Fruit fly (Drosophila melanogaster) whole organism, pupa: ENCODE results near the gene GstD8.

ENCODE experiments used
- CG10348 ChIP-seq: fragments of 200-800 bp; sonication (Bioruptor generic); IDR thresholded peaks from 2 replicates; pipeline ENCODE4 v1.3.6; 2022; ENCODE audit warnings: missing biosample characterization, missing genetic modification characterization
- CG12605 ChIP-seq: fragments of 200-800 bp; sonication (Bioruptor generic); IDR thresholded peaks from 2 replicates; pipeline ENCODE4 v1.3.6; 2022; ENCODE audit warnings: missing biosample characterization, missing genetic modification characterization
- CG15710 ChIP-seq: fragments of 200-800 bp; sonication (Bioruptor generic); optimal IDR thresholded peaks from 2 replicates; lab custom pipeline; 2018; ENCODE audit warnings: missing biosample characterization, mild to moderate bottlenecking, missing genetic modification characterization, moderate library complexity
- CG34367 ChIP-seq: fragments of 200-800 bp; sonication (Bioruptor generic); optimal IDR thresholded peaks from 2 replicates; lab custom pipeline; 2018; ENCODE audit warnings: missing biosample characterization, mild to moderate bottlenecking, missing genetic modification characterization
- CG4496 ChIP-seq: fragments of 200-800 bp; sonication (Bioruptor generic); IDR thresholded peaks from 3 replicates; pipeline ENCODE4 v1.3.6; 2022; ENCODE audit warnings: missing biosample characterization, missing genetic modification characterization
- CG9948 ChIP-seq: fragments of 200-800 bp; sonication (Bioruptor generic); optimal IDR thresholded peaks from 2 replicates; lab custom pipeline; 2018; ENCODE audit warnings: missing biosample characterization, mild to moderate bottlenecking, missing genetic modification characterization, moderate library complexity
- Pif1A ChIP-seq: fragments of 200-800 bp; sonication (Bioruptor generic); optimal IDR thresholded peaks from 3 replicates; lab custom pipeline; 2016; ENCODE audit warnings: missing biosample characterization, missing genetic modification characterization
- Pif1B ChIP-seq: fragments of 200-800 bp; sonication (Bioruptor generic); optimal IDR thresholded peaks from 3 replicates; lab custom pipeline; 2016; ENCODE audit warnings: missing biosample characterization, missing genetic modification characterization
- Snoo ChIP-seq: fragments of 200-800 bp; sonication (Bioruptor generic); optimal IDR thresholded peaks from 3 replicates; lab custom pipeline; 2017; ENCODE audit warnings: missing biosample characterization, mild to moderate bottlenecking, missing genetic modification characterization, inconsistent platforms
- fd96Ca ChIP-seq: fragments of 200-800 bp; sonication (Bioruptor generic); IDR thresholded peaks from 3 replicates; pipeline ENCODE4 v1.3.6; 2022; ENCODE audit warnings: missing biosample characterization, missing genetic modification characterization
- gl ChIP-seq: fragments of 200-800 bp; sonication (Bioruptor generic); optimal IDR thresholded peaks from 2 replicates; lab custom pipeline; 2018; ENCODE audit warnings: missing biosample characterization, mild to moderate bottlenecking, missing genetic modification characterization

- TF ChIP-seq CG9948 (tag; lab: Kevin White, UChicago) = no peak
- no peak for TF ChIP-seq CG12605 (GFP tag; lab: Robert Waterston, UW)
- TF ChIP-seq CG4496 (GFP tag; lab: Robert Waterston, UW) = no peak
- TF ChIP-seq Snoo (tag; lab: Kevin White, UChicago) = no peak
- no peak for TF ChIP-seq CG34367 (tag; lab: Kevin White, UChicago)
- TF ChIP-seq Pif1A (GFP tag; lab: Kevin White, UChicago) = no peak
- TF ChIP-seq gl (tag; lab: Kevin White, UChicago) = no peak
- TF ChIP-seq CG15710 = no peak
- no peak for TF ChIP-seq fd96Ca (GFP tag; lab: Robert Waterston, UW)
- TF ChIP-seq CG10348 (GFP tag; lab: Robert Waterston, UW) = no peak
- no peak for TF ChIP-seq Pif1B
These were observed 12.3 kb upstream of the GstD8 start, which contains the start of gene GstD9 for dm6 chr3R:12367464-12367863.
